Fruit fly (Drosophila melanogaster) whole organism, embryonic: ENCODE results near the gene CG4278.
A peak's percentile ranks its signal among the peaks of the same experiment; 100 is the strongest.

ENCODE experiments used
- Adf1 ChIP-seq: fragments of 200-800 bp; sonication (Bioruptor generic); IDR thresholded peaks from 2 replicates; pipeline ENCODE4 v1.3.6; 2022; ENCODE audit warnings: missing biosample characterization, missing genetic modification characterization
- Atf6 ChIP-seq: fragments of 200-800 bp; sonication (Bioruptor generic); IDR thresholded peaks from 2 replicates; pipeline ENCODE4 v1.3.6; 2022; ENCODE audit warnings: missing biosample characterization, missing genetic modification characterization
- BEAF-32 ChIP-seq: fragments of 200-800 bp; sonication (Bioruptor generic); optimal IDR thresholded peaks from 3 replicates; lab custom pipeline; 2017; ENCODE audit warnings: missing biosample characterization, missing genetic modification characterization, mild to moderate bottlenecking, moderate library complexity, missing genetic modification reagents
- Blimp-1 ChIP-seq: fragments of 200-800 bp; sonication (Bioruptor generic); optimal IDR thresholded peaks from 3 replicates; lab custom pipeline; 2018; ENCODE audit warnings: missing biosample characterization, missing genetic modification characterization, mild to moderate bottlenecking, moderate library complexity, missing genetic modification reagents
- CG10321 ChIP-seq: fragments of 200-800 bp; sonication (Bioruptor generic); IDR thresholded peaks from 2 replicates; pipeline ENCODE4 v1.3.6; 2022; ENCODE audit warnings: missing biosample characterization, missing genetic modification characterization
- CG10565 ChIP-seq: fragments of 200-800 bp; sonication (Bioruptor generic); optimal IDR thresholded peaks from 3 replicates; lab custom pipeline; 2016; ENCODE audit warnings: missing biosample characterization, mild to moderate bottlenecking, missing genetic modification characterization
- CG12155 ChIP-seq: fragments of 200-800 bp; sonication (Bioruptor generic); optimal IDR thresholded peaks from 3 replicates; lab custom pipeline; 2016; ENCODE audit warnings: missing biosample characterization, missing genetic modification characterization
- CG12299 ChIP-seq: fragments of 200-800 bp; sonication (Bioruptor generic); optimal IDR thresholded peaks from 2 replicates; lab custom pipeline; 2018; ENCODE audit warnings: missing biosample characterization, mild to moderate bottlenecking, missing genetic modification characterization
- CG13424 ChIP-seq: fragments of 200-800 bp; sonication (Bioruptor generic); optimal IDR thresholded peaks from 2 replicates; lab custom pipeline; 2019; ENCODE audit warnings: missing biosample characterization, mild to moderate bottlenecking, missing genetic modification characterization, moderate library complexity
- CG14050 ChIP-seq: fragments of 200-800 bp; sonication (Bioruptor generic); IDR thresholded peaks from 3 replicates; pipeline ENCODE4 v1.3.6; 2022; ENCODE audit warnings: missing biosample characterization, missing genetic modification characterization
- CG17829 ChIP-seq: fragments of 200-800 bp; optimal IDR thresholded peaks from 2 replicates; lab custom pipeline; 2019; ENCODE audit warnings: missing biosample characterization, mild to moderate bottlenecking, missing genetic modification characterization, moderate library complexity
- CG17912 ChIP-seq: fragments of 200-800 bp; sonication (Bioruptor generic); optimal IDR thresholded peaks from 2 replicates; lab custom pipeline; 2018; ENCODE audit warnings: missing biosample characterization, mild to moderate bottlenecking, missing genetic modification characterization
- CG1792 ChIP-seq: fragments of 200-800 bp; sonication (Bioruptor generic); optimal IDR thresholded peaks from 2 replicates; lab custom pipeline; 2016; ENCODE audit warnings: missing biosample characterization, missing genetic modification characterization
- CG18011 ChIP-seq: fragments of 200-800 bp; sonication (Bioruptor generic); optimal IDR thresholded peaks from 2 replicates; lab custom pipeline; 2017; ENCODE audit warnings: missing biosample characterization, missing genetic modification characterization, mild to moderate bottlenecking, moderate library complexity, missing genotype
- CG2678 ChIP-seq: fragments of 200-800 bp; sonication (Bioruptor generic); optimal IDR thresholded peaks from 3 replicates; lab custom pipeline; 2019; ENCODE audit warnings: missing biosample characterization, mild to moderate bottlenecking, missing genetic modification characterization, moderate library complexity
- CG3163 ChIP-seq: fragments of 200-800 bp; sonication (Bioruptor generic); optimal IDR thresholded peaks from 3 replicates; lab custom pipeline; 2016; ENCODE audit warnings: missing biosample characterization, missing genetic modification characterization
- CG4730 ChIP-seq: fragments of 200-800 bp; sonication (Bioruptor generic); IDR thresholded peaks from 2 replicates; pipeline ENCODE4 v1.3.6; 2022; ENCODE audit warnings: missing biosample characterization, missing genetic modification characterization
- CG6254 ChIP-seq: fragments of 200-800 bp; sonication (Bioruptor generic); optimal IDR thresholded peaks from 3 replicates; lab custom pipeline; 2017; ENCODE audit warnings: mild to moderate bottlenecking, missing biosample characterization, missing genetic modification reagents, missing genetic modification characterization
- CG7928 ChIP-seq: fragments of 200-800 bp; sonication (Bioruptor generic); optimal IDR thresholded peaks from 2 replicates; lab custom pipeline; 2017; ENCODE audit warnings: missing biosample characterization, mild to moderate bottlenecking, missing genetic modification characterization
- CG8388 ChIP-seq: fragments of 200-800 bp; sonication (Bioruptor generic); optimal IDR thresholded peaks from 2 replicates; lab custom pipeline; 2019; ENCODE audit warnings: missing biosample characterization, mild to moderate bottlenecking, missing genetic modification characterization, moderate library complexity
- CG8765 ChIP-seq: fragments of 200-800 bp; sonication (Bioruptor generic); IDR thresholded peaks from 2 replicates; pipeline ENCODE4 v1.3.6; 2022; ENCODE audit warnings: missing biosample characterization, missing genetic modification characterization
- CHES-1-like ChIP-seq: fragments of 200-800 bp; sonication (Bioruptor generic); optimal IDR thresholded peaks from 2 replicates; lab custom pipeline; 2016; ENCODE audit warnings: missing biosample characterization, missing genetic modification characterization
- D ChIP-seq, 2 experiments: fragments of 200-800 bp in 1 of 2; fragments of >200 bp in 1 of 2; sonication (Bioruptor generic) in 1 of 2; optimal IDR thresholded peaks; 2 replicates in 1 of 2; 3 replicates in 1 of 2; lab custom pipeline; 2017; ENCODE audit warnings: mild to moderate bottlenecking in 1 of 2, missing biosample characterization in 1 of 2, missing genetic modification characterization in 1 of 2, missing genetic modification reagents in 1 of 2
- Dip2 ChIP-seq: fragments of 200-800 bp; sonication (Bioruptor generic); IDR thresholded peaks from 2 replicates; pipeline ENCODE4 v1.3.6; 2022; ENCODE audit warnings: missing biosample characterization, missing genetic modification characterization
- Fer1 ChIP-seq: fragments of 200-800 bp; sonication (Bioruptor generic); optimal IDR thresholded peaks from 2 replicates; lab custom pipeline; 2017; ENCODE audit warnings: missing biosample characterization, mild to moderate bottlenecking, missing genetic modification characterization
- Gsc ChIP-seq: fragments of 200-800 bp; sonication (Bioruptor generic); IDR thresholded peaks from 2 replicates; pipeline ENCODE4 v1.3.6; 2022; ENCODE audit warnings: missing biosample characterization, missing genetic modification characterization
- Hmx ChIP-seq: fragments of 200-800 bp; sonication (Bioruptor generic); optimal IDR thresholded peaks from 2 replicates; lab custom pipeline; 2016; ENCODE audit warnings: missing biosample characterization, missing genetic modification characterization
- Mad ChIP-seq: fragments of 200-800 bp; sonication (Bioruptor generic); optimal IDR thresholded peaks from 2 replicates; lab custom pipeline; 2016; ENCODE audit warnings: missing biosample characterization, missing genetic modification characterization
- NC2α ChIP-seq: fragments of 200-800 bp; sonication (Bioruptor generic); optimal IDR thresholded peaks from 2 replicates; lab custom pipeline; 2016; ENCODE audit warnings: missing biosample characterization, missing genetic modification characterization
- Neu2 ChIP-seq: fragments of 200-800 bp; sonication (Bioruptor generic); optimal IDR thresholded peaks from 3 replicates; lab custom pipeline; 2016; ENCODE audit warnings: missing biosample characterization, missing genetic modification characterization, borderline replicate concordance
- Stat92E ChIP-seq, 3 experiments: fragments of >200 bp in 2 of 3; fragments of 200-800 bp in 1 of 3; sonication (Bioruptor generic) in 1 of 3; optimal IDR thresholded peaks; 2 replicates each; lab custom pipeline; 2017 to 2019; ENCODE audit warnings: missing biosample characterization in 3 of 3, missing genetic modification characterization in 3 of 3, mild to moderate bottlenecking in 1 of 3, moderate library complexity in 1 of 3
- bab2 ChIP-seq: fragments of 200-800 bp; sonication (Bioruptor generic); optimal IDR thresholded peaks from 2 replicates; lab custom pipeline; 2016; ENCODE audit warnings: missing biosample characterization, missing genetic modification characterization
- bbx ChIP-seq: fragments of 200-800 bp; sonication (Bioruptor generic); IDR thresholded peaks from 2 replicates; pipeline ENCODE4 v1.3.6; 2022; ENCODE audit warnings: missing biosample characterization, missing genetic modification characterization; ENCODE audit not compliant: partially characterized antibody
- cad ChIP-seq: fragments of >200 bp; optimal IDR thresholded peaks from 2 replicates; lab custom pipeline; 2017; ENCODE audit warnings: missing biosample characterization, missing genetic modification characterization
- danr ChIP-seq: fragments of 200-800 bp; sonication (Bioruptor generic); IDR thresholded peaks from 2 replicates; pipeline ENCODE4 v1.3.6; 2022; ENCODE audit warnings: missing biosample characterization, missing genetic modification characterization
- gsb ChIP-seq: fragments of 200-800 bp; sonication (Bioruptor generic); IDR thresholded peaks from 2 replicates; pipeline ENCODE4 v1.3.6; 2022; ENCODE audit warnings: missing biosample characterization, missing genetic modification characterization
- ham ChIP-seq: fragments of 200-800 bp; sonication (Bioruptor generic); IDR thresholded peaks from 2 replicates; pipeline ENCODE4 v1.3.6; 2022; ENCODE audit warnings: missing biosample characterization, missing genetic modification characterization
- kah ChIP-seq: fragments of 200-800 bp; sonication (Bioruptor generic); optimal IDR thresholded peaks from 2 replicates; lab custom pipeline; 2018; ENCODE audit warnings: missing biosample characterization, mild to moderate bottlenecking, missing genetic modification characterization
- maf-S ChIP-seq: fragments of 200-800 bp; sonication (Bioruptor generic); optimal IDR thresholded peaks from 2 replicates; lab custom pipeline; 2016; ENCODE audit warnings: missing biosample characterization, missing genetic modification characterization
- org-1 ChIP-seq: fragments of 200-800 bp; sonication (Bioruptor generic); optimal IDR thresholded peaks from 2 replicates; lab custom pipeline; 2017; ENCODE audit warnings: missing biosample characterization, missing genetic modification characterization
- pho ChIP-seq: fragments of 200-800 bp; sonication (Bioruptor generic); optimal IDR thresholded peaks from 2 replicates; lab custom pipeline; 2016; ENCODE audit warnings: missing biosample characterization, missing genetic modification characterization
- prd ChIP-seq, 3 experiments: fragments of >200 bp in 2 of 3; fragments of 200-800 bp in 1 of 3; sonication (Bioruptor generic) in 1 of 3; optimal IDR thresholded peaks in 2 of 3; IDR thresholded peaks in 1 of 3; 2 replicates in 2 of 3; 3 replicates in 1 of 3; pipeline versions ENCODE4 v1.3.6 to Lab custom; 2017 to 2022; ENCODE audit warnings: missing biosample characterization in 1 of 3, missing genetic modification characterization in 1 of 3
- psq ChIP-seq: fragments of 200-800 bp; sonication (Bioruptor generic); optimal IDR thresholded peaks from 2 replicates; lab custom pipeline; 2017; ENCODE audit warnings: missing biosample characterization, missing genetic modification characterization
- schlank ChIP-seq: fragments of 200-800 bp; sonication (Bioruptor generic); optimal IDR thresholded peaks from 2 replicates; lab custom pipeline; 2018; ENCODE audit warnings: missing biosample characterization, mild to moderate bottlenecking, missing genetic modification characterization
- slou ChIP-seq: fragments of 200-800 bp; sonication (Bioruptor generic); optimal IDR thresholded peaks from 3 replicates; lab custom pipeline; 2016; ENCODE audit warnings: missing biosample characterization, missing genetic modification characterization
- vfl ChIP-seq: fragments of 200-800 bp; sonication (Bioruptor generic); optimal IDR thresholded peaks from 2 replicates; lab custom pipeline; 2016; ENCODE audit warnings: missing biosample characterization, missing genetic modification characterization
- wdn ChIP-seq: fragments of 200-800 bp; sonication (Bioruptor generic); IDR thresholded peaks from 2 replicates; pipeline ENCODE4 v1.3.6; 2022; ENCODE audit warnings: missing biosample characterization, missing genetic modification characterization
- zfh2 ChIP-seq: fragments of 200-800 bp; sonication (Bioruptor generic); optimal IDR thresholded peaks from 2 replicates; lab custom pipeline; 2016; ENCODE audit warnings: missing biosample characterization, missing genetic modification characterization

The CG4278 gene

DNA sequence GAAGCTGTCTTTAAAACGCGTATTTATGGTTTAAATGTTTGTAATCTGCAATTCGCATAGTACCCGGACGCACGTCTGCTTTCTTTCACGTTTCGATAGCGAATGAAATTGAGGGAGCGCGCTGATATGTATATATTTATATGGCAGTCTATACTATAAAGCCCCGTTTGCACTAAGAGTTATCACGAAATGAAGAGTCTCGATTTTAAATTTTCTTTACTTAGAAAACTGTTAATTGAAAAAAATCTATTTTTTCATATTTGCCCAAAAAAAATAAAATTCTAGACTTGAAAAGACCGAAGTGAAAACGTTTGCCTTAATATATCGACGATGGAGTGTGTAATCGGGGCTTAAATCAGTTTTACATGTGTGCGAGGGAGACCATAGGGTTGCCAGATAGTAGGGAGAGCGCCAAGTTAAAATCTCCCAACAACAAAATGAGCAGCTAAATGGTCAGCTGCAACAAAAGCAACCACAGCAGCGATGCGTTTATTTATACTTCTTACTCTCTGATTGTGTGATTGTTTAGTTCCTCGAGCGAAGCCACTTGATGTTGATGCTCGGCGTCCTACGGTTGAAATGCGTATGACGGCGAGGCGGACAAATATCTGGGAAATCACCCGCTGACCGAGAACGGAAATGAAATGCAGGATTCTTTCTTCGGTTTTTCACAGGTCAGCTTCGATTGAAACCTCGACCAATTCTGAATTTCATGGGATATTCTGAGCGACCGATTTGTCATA is 1.2 kb upstream of the CG4278 start, which contains the start of gene cact (continued):
- TF ChIP-seq CG10565 = peak; percentile 50
- peak; percentile 85 for TF ChIP-seq CG18011 (GFP tag; lab: Kevin White, UChicago)
- no peak for TF ChIP-seq cad
- TF ChIP-seq Stat92E (GFP tag; optimal IDR thresholded peaks at IDR 0.05; lab: Kevin White, UChicago) = peak in 1 of 3 experiments; percentile 75
- peak; percentile 66 for TF ChIP-seq CG17912 (GFP tag; lab: Kevin White, UChicago)
- peak; percentile 74 for TF ChIP-seq org-1 (GFP tag; lab: Kevin White, UChicago)
- TF ChIP-seq CG8765 (GFP tag; lab: Robert Waterston, UW) = peak; percentile 83
- peak; percentile 94 for TF ChIP-seq bab2
- peak; percentile 71 for TF ChIP-seq CG7928 (GFP tag; lab: Kevin White, UChicago)
- TF ChIP-seq maf-S (GFP tag; lab: Kevin White, UChicago) = peak; percentile 90
- TF ChIP-seq Gsc (GFP tag; lab: Robert Waterston, UW) = no peak
- TF ChIP-seq slou = peak; percentile 82
- peak; percentile 93 for TF ChIP-seq CG8388 (GFP tag; lab: Kevin White, UChicago)
- peak; percentile 78 for TF ChIP-seq CG6254 (GFP tag; lab: Kevin White, UChicago)
- TF ChIP-seq gsb (GFP tag; lab: Robert Waterston, UW) = peak; percentile 53; the same call in 1 of the 2 replicates
- no peak for TF ChIP-seq D (optimal IDR thresholded peaks at IDR 0.05; lab: Kevin White, UChicago)
- TF ChIP-seq D (GFP tag; optimal IDR thresholded peaks at IDR 0.05; lab: Kevin White, UChicago) = peak; percentile 81
- peak; percentile 80 for TF ChIP-seq CG3163 (GFP tag; lab: Kevin White, UChicago)
- TF ChIP-seq Blimp-1 (GFP tag; lab: Kevin White, UChicago) = peak; percentile 89
- peak; percentile 92 for TF ChIP-seq CG13424
- peak; percentile 93 for TF ChIP-seq vfl (GFP tag; lab: Kevin White, UChicago)
- peak; percentile 83 for TF ChIP-seq CG4730 (GFP tag; lab: Robert Waterston, UW)
- TF ChIP-seq CG12299 (tag; lab: Kevin White, UChicago) = peak; percentile 89
- TF ChIP-seq CG10321 (GFP tag; lab: Robert Waterston, UW) = 0 out of 2 replicates have a peak, but pooled peaks have one; percentile 12
- peak; percentile 60 for TF ChIP-seq Neu2 (GFP tag; lab: Kevin White, UChicago)
- TF ChIP-seq Mad = peak; percentile 94
- TF ChIP-seq danr (GFP tag; lab: Robert Waterston, UW) = peak; percentile 74
- TF ChIP-seq CG2678 (tag; lab: Kevin White, UChicago) = peak; percentile 93
- TF ChIP-seq Dip2 = no peak
- TF ChIP-seq CG14050 (GFP tag; lab: Robert Waterston, UW) = peak; percentile 86
- TF ChIP-seq wdn (GFP tag; lab: Robert Waterston, UW) = peak; percentile 73
- peak; percentile 53 for TF ChIP-seq kah (GFP tag; lab: Kevin White, UChicago)
- TF ChIP-seq Fer1 (GFP tag; lab: Kevin White, UChicago) = peak; percentile 93
- peak; percentile 93 for TF ChIP-seq NC2α
- peak; percentile 70 for TF ChIP-seq BEAF-32
- TF ChIP-seq CG17829 (tag; lab: Kevin White, UChicago) = peak; percentile 95
- peak; percentile 65; the same call in 1 of the 2 replicates for TF ChIP-seq Adf1 (GFP tag; lab: Robert Waterston, UW)
- peak; percentile 89 for TF ChIP-seq Atf6 (GFP tag; lab: Robert Waterston, UW)
- peak; percentile 91 for TF ChIP-seq CG1792 (GFP tag; lab: Kevin White, UChicago)
- peak; percentile 95 for TF ChIP-seq CG12155 (GFP tag; lab: Kevin White, UChicago)
- no peak for TF ChIP-seq prd (optimal IDR thresholded peaks at IDR 0.05; lab: Kevin White, UChicago)
- peak; percentile 94 for TF ChIP-seq prd (GFP tag; IDR thresholded peaks at IDR 0.05; lab: Robert Waterston, UW)
- peak; percentile 65; the same call in 1 of the 2 replicates for TF ChIP-seq ham (GFP tag; lab: Robert Waterston, UW)
- TF ChIP-seq Hmx (GFP tag; lab: Kevin White, UChicago) = peak; percentile 88
- peak; percentile 96 for TF ChIP-seq zfh2 (GFP tag; lab: Kevin White, UChicago)
- TF ChIP-seq bbx (GFP tag; lab: Robert Waterston, UW) = no peak
- peak; percentile 94 for TF ChIP-seq pho (GFP tag; lab: Kevin White, UChicago)
- peak; percentile 96 for TF ChIP-seq CHES-1-like (GFP tag; lab: Kevin White, UChicago)
- TF ChIP-seq psq (GFP tag; lab: Kevin White, UChicago) = peak; percentile 72
- TF ChIP-seq schlank (tag; lab: Kevin White, UChicago) = peak; percentile 80
